Fruit fly (Drosophila melanogaster) whole organism, embryonic: ENCODE results near the gene pes.
A peak's percentile ranks its signal among the peaks of the same experiment; 100 is the strongest.

Experiments
- Abd-B ChIP-seq: fragments of 200-800 bp; sonication (Bioruptor generic); optimal IDR thresholded peaks from 2 replicates; lab custom pipeline; 2018; ENCODE audit warnings: missing biosample characterization, mild to moderate bottlenecking, missing genetic modification characterization, moderate library complexity
- BtbVII ChIP-seq: fragments of 200-800 bp; sonication (Bioruptor generic); optimal IDR thresholded peaks from 3 replicates; lab custom pipeline; 2017; ENCODE audit warnings: missing biosample characterization, mild to moderate bottlenecking, missing genetic modification characterization
- CG10543 ChIP-seq: fragments of 200-800 bp; sonication (Bioruptor generic); optimal IDR thresholded peaks from 3 replicates; lab custom pipeline; 2017; ENCODE audit warnings: missing biosample characterization, mild to moderate bottlenecking, missing genetic modification characterization, moderate library complexity
- CG10979 ChIP-seq: fragments of 200-800 bp; sonication (Bioruptor generic); optimal IDR thresholded peaks from 2 replicates; lab custom pipeline; 2018; ENCODE audit warnings: missing biosample characterization, mild to moderate bottlenecking, missing genetic modification characterization, moderate library complexity
- CG12299 ChIP-seq: fragments of 200-800 bp; sonication (Bioruptor generic); optimal IDR thresholded peaks from 2 replicates; lab custom pipeline; 2018; ENCODE audit warnings: missing biosample characterization, mild to moderate bottlenecking, missing genetic modification characterization
- CG12659 ChIP-seq: fragments of 200-800 bp; sonication (Bioruptor generic); optimal IDR thresholded peaks from 3 replicates; lab custom pipeline; 2017; ENCODE audit warnings: mild to moderate bottlenecking, missing biosample characterization, missing genetic modification reagents, missing genetic modification characterization
- CG15269 ChIP-seq: fragments of 200-800 bp; sonication (Bioruptor generic); optimal IDR thresholded peaks from 2 replicates; lab custom pipeline; 2018; ENCODE audit warnings: missing biosample characterization, mild to moderate bottlenecking, missing genetic modification characterization, moderate library complexity
- CG17612 ChIP-seq: fragments of 200-800 bp; sonication (Bioruptor generic); IDR thresholded peaks from 2 replicates; pipeline ENCODE4 v1.3.6; 2022; ENCODE audit warnings: missing biosample characterization, missing genetic modification characterization
- CG18599 ChIP-seq: fragments of 200-800 bp; sonication (Bioruptor generic); optimal IDR thresholded peaks from 3 replicates; lab custom pipeline; 2017; ENCODE audit warnings: missing biosample characterization, missing genetic modification characterization, mild to moderate bottlenecking, moderate library complexity, missing genetic modification reagents
- CG3163 ChIP-seq: fragments of 200-800 bp; sonication (Bioruptor generic); optimal IDR thresholded peaks from 3 replicates; lab custom pipeline; 2016; ENCODE audit warnings: missing biosample characterization, missing genetic modification characterization
- CG4360 ChIP-seq: fragments of 200-800 bp; sonication (Bioruptor generic); IDR thresholded peaks from 2 replicates; pipeline ENCODE4 v1.3.6; 2022; ENCODE audit warnings: missing biosample characterization, missing genetic modification characterization
- CG4730 ChIP-seq: fragments of 200-800 bp; sonication (Bioruptor generic); IDR thresholded peaks from 2 replicates; pipeline ENCODE4 v1.3.6; 2022; ENCODE audit warnings: missing biosample characterization, missing genetic modification characterization
- CG6272 ChIP-seq: fragments of 200-800 bp; sonication (Bioruptor generic); IDR thresholded peaks from 2 replicates; pipeline ENCODE4 v1.3.6; 2022; ENCODE audit warnings: missing biosample characterization, missing genetic modification characterization
- CG6654 ChIP-seq: fragments of 200-800 bp; sonication (Bioruptor generic); optimal IDR thresholded peaks from 2 replicates; lab custom pipeline; 2017; ENCODE audit warnings: missing biosample characterization, mild to moderate bottlenecking, missing genetic modification characterization
- CG9932 ChIP-seq: fragments of 200-800 bp; sonication (Bioruptor generic); IDR thresholded peaks from 2 replicates; pipeline ENCODE4 v1.3.6; 2022; ENCODE audit warnings: missing biosample characterization, missing genetic modification characterization
- Deaf1 ChIP-seq: fragments of 200-800 bp; optimal IDR thresholded peaks from 3 replicates; lab custom pipeline; 2019; ENCODE audit warnings: missing biosample characterization, mild to moderate bottlenecking, missing genetic modification characterization, moderate library complexity
- Dll ChIP-seq: fragments of 200-800 bp; sonication (Bioruptor generic); IDR thresholded peaks from 4 replicates; pipeline ENCODE4 v1.3.6; 2022; ENCODE audit warnings: missing biosample characterization, missing genetic modification characterization; ENCODE audit not compliant: partially characterized antibody
- Dref ChIP-seq: fragments of 200-800 bp; sonication (Bioruptor generic); IDR thresholded peaks from 2 replicates; pipeline ENCODE4 v1.3.6; 2022; ENCODE audit warnings: missing biosample characterization, missing genetic modification characterization
- HLH4C ChIP-seq: fragments of 200-800 bp; sonication (Bioruptor generic); IDR thresholded peaks from 3 replicates; pipeline ENCODE4 v1.3.6; 2022; ENCODE audit warnings: missing biosample characterization, missing genetic modification characterization; ENCODE audit not compliant: partially characterized antibody
- Hey ChIP-seq: fragments of 200-800 bp; sonication (Bioruptor generic); optimal IDR thresholded peaks from 3 replicates; lab custom pipeline; 2018; ENCODE audit warnings: missing biosample characterization, mild to moderate bottlenecking, missing genetic modification characterization
- MESR4 ChIP-seq: fragments of 200-800 bp; sonication (Bioruptor generic); optimal IDR thresholded peaks from 2 replicates; lab custom pipeline; 2018; ENCODE audit warnings: missing biosample characterization, mild to moderate bottlenecking, missing genetic modification characterization, moderate library complexity
- Med ChIP-seq: fragments of 200-800 bp; sonication (Bioruptor generic); peaks from one replicate; lab custom pipeline; 2016; ENCODE audit warnings: missing biosample characterization, missing genetic modification characterization, mild to moderate bottlenecking, inconsistent platforms, moderate library complexity
- Meics ChIP-seq: fragments of 200-800 bp; sonication (Bioruptor generic); optimal IDR thresholded peaks from 2 replicates; lab custom pipeline; 2017; ENCODE audit warnings: missing biosample characterization, mild to moderate bottlenecking, missing genetic modification characterization
- PHDP ChIP-seq: fragments of 200-800 bp; sonication (Bioruptor generic); optimal IDR thresholded peaks from 3 replicates; lab custom pipeline; 2018; ENCODE audit warnings: missing biosample characterization, mild to moderate bottlenecking, missing genetic modification characterization, moderate library complexity
- Pdp1 ChIP-seq, 2 experiments: fragments of 200-800 bp; sonication (Bioruptor generic); optimal IDR thresholded peaks; 3 replicates each; lab custom pipeline; 2016; ENCODE audit warnings: missing biosample characterization in 2 of 2, missing genetic modification characterization in 2 of 2, mild to moderate bottlenecking in 1 of 2, moderate library complexity in 1 of 2
- Sin3A ChIP-seq: fragments of >200 bp; optimal IDR thresholded peaks from 2 replicates; lab custom pipeline; 2018
- ab ChIP-seq: fragments of 200-800 bp; sonication (Bioruptor generic); optimal IDR thresholded peaks from 2 replicates; lab custom pipeline; 2016; ENCODE audit warnings: missing biosample characterization, missing genetic modification characterization
- abd-A ChIP-seq: fragments of 200-800 bp; sonication (Bioruptor generic); optimal IDR thresholded peaks from 3 replicates; lab custom pipeline; 2019; ENCODE audit warnings: missing biosample characterization, mild to moderate bottlenecking, missing genetic modification characterization, moderate library complexity
- amos ChIP-seq: fragments of 200-800 bp; sonication (Bioruptor generic); IDR thresholded peaks from 2 replicates; pipeline ENCODE4 v1.3.6; 2022; ENCODE audit warnings: missing biosample characterization, missing genetic modification characterization; ENCODE audit not compliant: partially characterized antibody
- cato ChIP-seq: fragments of 200-800 bp; sonication (Bioruptor generic); optimal IDR thresholded peaks from 2 replicates; lab custom pipeline; 2016; ENCODE audit warnings: missing biosample characterization, missing genetic modification characterization, borderline replicate concordance
- chinmo ChIP-seq: fragments of 200-800 bp; sonication (Bioruptor generic); IDR thresholded peaks from 4 replicates; pipeline ENCODE4 v1.3.6; 2022; ENCODE audit warnings: missing biosample characterization, missing genetic modification characterization; ENCODE audit not compliant: partially characterized antibody
- chm ChIP-seq: fragments of 200-800 bp; sonication (Bioruptor generic); IDR thresholded peaks from 2 replicates; pipeline ENCODE4 v1.3.6; 2022; ENCODE audit warnings: missing biosample characterization, missing genetic modification characterization
- ci ChIP-seq: fragments of 200-800 bp; sonication (Bioruptor generic); IDR thresholded peaks from 3 replicates; pipeline ENCODE4 v1.3.6; 2022; ENCODE audit warnings: missing biosample characterization, missing genetic modification characterization
- crc ChIP-seq: fragments of 200-800 bp; sonication (Bioruptor generic); optimal IDR thresholded peaks from 2 replicates; lab custom pipeline; 2016; ENCODE audit warnings: missing biosample characterization, missing genetic modification characterization
- dan ChIP-seq: fragments of 200-800 bp; sonication (Bioruptor generic); IDR thresholded peaks from 2 replicates; pipeline ENCODE4 v1.3.6; 2022; ENCODE audit warnings: missing biosample characterization, missing genetic modification characterization
- disco-r ChIP-seq: fragments of 200-800 bp; sonication (Bioruptor generic); optimal IDR thresholded peaks from 2 replicates; lab custom pipeline; 2016; ENCODE audit warnings: missing biosample characterization, missing genetic modification characterization
- en ChIP-seq: fragments of 200-800 bp; sonication (Bioruptor generic); optimal IDR thresholded peaks from 2 replicates; lab custom pipeline; 2016; ENCODE audit warnings: missing biosample characterization, missing genetic modification characterization
- fd64A ChIP-seq: fragments of 200-800 bp; sonication (Bioruptor generic); optimal IDR thresholded peaks from 3 replicates; lab custom pipeline; 2018; ENCODE audit warnings: missing biosample characterization, mild to moderate bottlenecking, missing genetic modification characterization
- gcm2 ChIP-seq: fragments of 200-800 bp; sonication (Bioruptor generic); optimal IDR thresholded peaks from 2 replicates; lab custom pipeline; 2016; ENCODE audit warnings: missing biosample characterization, missing genetic modification characterization
- gem ChIP-seq: fragments of 200-800 bp; sonication (Bioruptor generic); optimal IDR thresholded peaks from 2 replicates; lab custom pipeline; 2019; ENCODE audit warnings: missing biosample characterization, mild to moderate bottlenecking, missing genetic modification characterization, moderate library complexity
- gro ChIP-seq: fragments of 200-800 bp; sonication (Bioruptor generic); optimal IDR thresholded peaks from 2 replicates; lab custom pipeline; 2016; ENCODE audit warnings: missing biosample characterization, missing genetic modification characterization
- gsb ChIP-seq: fragments of 200-800 bp; sonication (Bioruptor generic); IDR thresholded peaks from 2 replicates; pipeline ENCODE4 v1.3.6; 2022; ENCODE audit warnings: missing biosample characterization, missing genetic modification characterization
- ham ChIP-seq: fragments of 200-800 bp; sonication (Bioruptor generic); IDR thresholded peaks from 2 replicates; pipeline ENCODE4 v1.3.6; 2022; ENCODE audit warnings: missing biosample characterization, missing genetic modification characterization
- insv ChIP-seq, 2 experiments: fragments of 200-800 bp; sonication (Bioruptor generic); optimal IDR thresholded peaks; 3 replicates each; lab custom pipeline; 2016 to 2018; ENCODE audit warnings: missing biosample characterization in 2 of 2, missing genetic modification characterization in 2 of 2
- kah ChIP-seq: fragments of 200-800 bp; sonication (Bioruptor generic); optimal IDR thresholded peaks from 2 replicates; lab custom pipeline; 2018; ENCODE audit warnings: missing biosample characterization, mild to moderate bottlenecking, missing genetic modification characterization
- luna ChIP-seq: fragments of 200-800 bp; sonication (Bioruptor generic); optimal IDR thresholded peaks from 2 replicates; lab custom pipeline; 2016; ENCODE audit warnings: missing biosample characterization, missing genetic modification characterization
- nau ChIP-seq: fragments of 200-800 bp; sonication (Bioruptor generic); optimal IDR thresholded peaks from 3 replicates; lab custom pipeline; 2017; ENCODE audit warnings: missing biosample characterization, mild to moderate bottlenecking, missing genetic modification characterization, missing genetic modification reagents
- pb ChIP-seq: fragments of 200-800 bp; sonication (Bioruptor generic); optimal IDR thresholded peaks from 3 replicates; lab custom pipeline; 2016; ENCODE audit warnings: missing biosample characterization, missing genetic modification characterization
- sd ChIP-seq: fragments of 200-800 bp; sonication (Bioruptor generic); optimal IDR thresholded peaks from 3 replicates; lab custom pipeline; 2018; ENCODE audit warnings: missing biosample characterization, mild to moderate bottlenecking, missing genetic modification characterization, moderate library complexity
- sens ChIP-seq: fragments of 200-800 bp; sonication (Bioruptor generic); peaks from one replicate; lab custom pipeline; 2016; ENCODE audit warnings: missing biosample characterization, missing genetic modification characterization
- tup ChIP-seq: fragments of 200-800 bp; sonication (Bioruptor generic); optimal IDR thresholded peaks from 2 replicates; lab custom pipeline; 2016; ENCODE audit warnings: missing biosample characterization, mild to moderate bottlenecking, missing genetic modification characterization, moderate library complexity

pes gene

DNA sequence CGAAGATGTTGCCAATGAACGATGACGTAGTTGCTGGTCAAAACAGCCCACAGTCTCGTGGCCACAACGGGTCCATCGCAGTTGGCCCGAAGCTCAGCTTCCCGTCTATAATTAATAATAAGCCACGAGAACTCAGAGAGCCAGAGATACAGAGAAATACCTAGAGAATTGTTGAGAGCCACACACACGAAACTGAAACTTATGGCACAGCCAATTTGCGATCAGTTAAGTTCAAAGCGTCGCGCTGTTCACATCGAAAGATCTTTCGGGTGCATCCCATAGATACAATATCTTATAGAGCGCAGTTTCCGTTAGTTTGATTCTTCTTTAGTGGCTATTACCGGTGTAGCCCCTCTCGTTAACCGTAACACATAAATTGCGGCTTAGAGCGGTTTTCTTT lies 18.6 kb upstream of the pes start:
- no peak for TF ChIP-seq CG4360 (GFP tag; lab: Robert Waterston, UW)
- TF ChIP-seq kah (GFP tag; lab: Kevin White, UChicago): no peak
- TF ChIP-seq gro (GFP tag; lab: Kevin White, UChicago): no peak
- no peak for TF ChIP-seq Dref
- no peak for TF ChIP-seq CG18599 (GFP tag; lab: Kevin White, UChicago)
- peak in 1 of 2 experiments; percentile 8 for TF ChIP-seq Pdp1 (GFP tag; optimal IDR thresholded peaks at IDR 0.05; lab: Kevin White, UChicago)
- peak; percentile 21; the same call in 1 of the 2 replicates for TF ChIP-seq CG9932
- no peak for TF ChIP-seq gem (tag; lab: Kevin White, UChicago)
- TF ChIP-seq amos (GFP tag; lab: Robert Waterston, UW): no peak
- TF ChIP-seq CG3163 (GFP tag; lab: Kevin White, UChicago): no peak
- TF ChIP-seq CG15269 (tag; lab: Kevin White, UChicago): peak; percentile 30
- TF ChIP-seq chinmo: peak; percentile 88; the same call in 3 of the 4 replicates
- no peak for TF ChIP-seq nau (GFP tag; lab: Kevin White, UChicago)
- TF ChIP-seq CG10543: peak; percentile 40
- TF ChIP-seq Meics (GFP tag; lab: Kevin White, UChicago): no peak
- TF ChIP-seq CG17612 (GFP tag; lab: Robert Waterston, UW): no peak
- peak; percentile 70 for TF ChIP-seq Med
- no peak for TF ChIP-seq Dll (GFP tag; lab: Robert Waterston, UW)
- TF ChIP-seq Sin3A (lab: Kevin White, UChicago): no peak
- no peak for TF ChIP-seq pb (GFP tag; lab: Kevin White, UChicago)
- no peak for TF ChIP-seq Hey
- no peak for TF ChIP-seq tup
- TF ChIP-seq CG12299: no peak
- TF ChIP-seq gcm2: no peak
- no peak for TF ChIP-seq insv (GFP tag; optimal IDR thresholded peaks at IDR 0.05; lab: Kevin White, UChicago)
- no peak for TF ChIP-seq cato (GFP tag; lab: Kevin White, UChicago)
- TF ChIP-seq luna (GFP tag; lab: Kevin White, UChicago): no peak
- no peak for TF ChIP-seq CG12659 (GFP tag; lab: Kevin White, UChicago)
- TF ChIP-seq HLH4C: no peak
- TF ChIP-seq disco-r (GFP tag; lab: Kevin White, UChicago): no peak
- TF ChIP-seq PHDP (tag; lab: Kevin White, UChicago): no peak
- TF ChIP-seq CG6272 (GFP tag; lab: Robert Waterston, UW): no peak
- TF ChIP-seq fd64A: no peak
- TF ChIP-seq dan (GFP tag; lab: Robert Waterston, UW): no peak
- no peak for TF ChIP-seq CG10979 (tag; lab: Kevin White, UChicago)
- no peak for TF ChIP-seq ham (GFP tag; lab: Robert Waterston, UW)
- no peak for TF ChIP-seq gsb (GFP tag; lab: Robert Waterston, UW)
- TF ChIP-seq crc (GFP tag; lab: Kevin White, UChicago): no peak
- TF ChIP-seq chm (GFP tag; lab: Robert Waterston, UW): 0 out of 2 replicates have a peak, but pooled peaks have one; percentile 31
- TF ChIP-seq ci (GFP tag; lab: Robert Waterston, UW): peak; percentile 38; the same call in 1 of the 3 replicates
- TF ChIP-seq CG4730 (GFP tag; lab: Robert Waterston, UW): no peak
- TF ChIP-seq CG6654 (GFP tag; lab: Kevin White, UChicago): no peak
- TF ChIP-seq sens: peak; percentile 49
- peak; percentile 27 for TF ChIP-seq abd-A (tag; lab: Kevin White, UChicago)
- no peak for TF ChIP-seq ab (GFP tag; lab: Kevin White, UChicago)
- TF ChIP-seq sd (tag; lab: Kevin White, UChicago): peak; percentile 81
- TF ChIP-seq Deaf1 (tag; lab: Kevin White, UChicago): peak; percentile 39
- TF ChIP-seq BtbVII (GFP tag; lab: Kevin White, UChicago): peak; percentile 41
- no peak for TF ChIP-seq MESR4 (GFP tag; lab: Kevin White, UChicago)
- TF ChIP-seq Abd-B (GFP tag; lab: Kevin White, UChicago): no peak
- no peak for TF ChIP-seq en (GFP tag; lab: Kevin White, UChicago)
